Fruit fly (Drosophila melanogaster) Kc167 (cell line): ENCODE measurements around the gene trk.

ENCODE experiments used
- Myc ChIP-seq: fragments of >200 bp; optimal IDR thresholded peaks from 2 replicates; lab custom pipeline; 2017; ENCODE audit warnings: missing external identifiers
- Sin3A ChIP-seq: fragments of >200 bp; optimal IDR thresholded peaks from 2 replicates; lab custom pipeline; 2018; ENCODE audit warnings: missing external identifiers
- h ChIP-seq: fragments of >200 bp; optimal IDR thresholded peaks from 3 replicates; lab custom pipeline; 2018; ENCODE audit warnings: missing external identifiers
- insv ChIP-seq: fragments of >200 bp; optimal IDR thresholded peaks from 3 replicates; lab custom pipeline; 2018; ENCODE audit warnings: missing external identifiers
- psq ChIP-seq: fragments of >200 bp; optimal IDR thresholded peaks from 2 replicates; lab custom pipeline; 2017; ENCODE audit warnings: missing external identifiers
- ttk ChIP-seq: sonication (Bioruptor generic); optimal IDR thresholded peaks from 2 replicates; lab custom pipeline; 2017; ENCODE audit warnings: missing external identifiers

trk gene

DNA sequence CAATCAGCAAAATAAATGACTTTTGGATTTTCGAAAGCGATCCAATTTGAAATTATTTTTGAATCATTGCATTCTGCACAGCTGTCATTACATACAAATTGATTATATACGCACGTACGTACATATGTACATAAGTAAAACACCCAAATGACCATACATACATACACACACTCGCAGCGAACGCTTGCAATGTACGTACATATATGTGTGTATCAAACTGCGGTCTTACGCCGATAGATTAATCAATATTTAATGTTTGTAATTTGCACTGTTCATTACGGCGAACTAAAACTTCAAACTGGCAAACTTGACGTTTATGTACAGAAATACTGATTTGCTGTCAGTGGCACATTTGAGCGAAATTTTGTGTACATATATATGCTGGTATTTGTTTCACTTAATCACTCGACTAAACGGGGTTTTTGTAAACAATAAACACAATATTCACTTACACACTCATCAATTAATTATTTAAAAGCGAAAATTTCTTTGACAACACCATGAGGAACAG lies 45.9 kb downstream of the trk start:
- TF ChIP-seq h (no peak), Myc (lab: Kevin White, UChicago) (no peak), Sin3A (lab: Kevin White, UChicago) (no peak), ttk (lab: Kevin White, UChicago) (no peak)

DNA sequence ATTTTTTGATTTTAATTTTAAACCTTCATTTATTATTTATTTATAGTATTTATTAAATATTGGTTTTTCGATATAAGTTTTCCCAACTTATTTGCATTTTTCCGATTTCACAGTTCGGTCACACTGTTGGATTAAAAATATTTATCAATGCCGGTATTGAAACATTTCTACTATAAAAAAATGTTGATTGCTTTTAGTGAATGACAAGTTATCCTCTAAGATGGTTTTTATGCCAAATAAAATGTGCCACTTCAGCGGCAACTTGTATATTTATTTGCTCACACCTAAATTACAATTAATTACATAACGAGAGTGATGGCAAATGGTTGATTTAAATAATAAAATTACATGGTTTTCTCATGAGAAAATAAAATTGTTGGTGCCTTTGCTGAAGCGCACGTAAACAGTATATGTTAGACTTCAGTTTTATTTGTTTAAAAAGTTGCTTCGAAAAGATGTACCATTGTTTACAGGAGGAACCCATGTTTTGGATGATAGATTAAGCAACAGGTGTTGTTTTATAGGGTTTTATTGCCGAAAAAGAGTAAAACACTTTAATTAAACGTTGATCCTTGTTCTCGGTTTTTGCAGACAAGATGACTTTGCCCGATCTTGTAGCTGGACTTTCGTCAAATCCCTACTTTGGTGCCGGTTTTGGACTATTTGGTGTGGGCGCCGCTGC lies 49.4 kb downstream of the trk start, which contains the start of gene Bcs1:
Gene Bcs1, plus strand, starts transcription at position 108 of the 682 bp plus-strand sequence.
- TF ChIP-seq insv (no peak), psq (lab: Kevin White, UChicago) (no peak), Sin3A (lab: Kevin White, UChicago) (no peak), ttk (lab: Kevin White, UChicago) (no peak), h (no peak), Myc (lab: Kevin White, UChicago) (no peak)
